Fruit fly (Drosophila melanogaster) whole organism, embryonic: Measurements from ENCODE around the gene nAChRalpha7.

Experiments
- Bgb ChIP-seq: fragments of 200-800 bp; sonication (Bioruptor generic); IDR thresholded peaks from 2 replicates; pipeline ENCODE4 v1.3.6; 2022; ENCODE audit warnings: missing biosample characterization, missing genetic modification characterization; ENCODE audit not compliant: partially characterized antibody
- CG12071 ChIP-seq: fragments of 200-800 bp; sonication (Bioruptor generic); optimal IDR thresholded peaks from 3 replicates; lab custom pipeline; 2018; ENCODE audit warnings: missing biosample characterization, mild to moderate bottlenecking, missing genetic modification characterization
- CG12219 ChIP-seq: fragments of 200-800 bp; sonication (Bioruptor generic); optimal IDR thresholded peaks from 3 replicates; lab custom pipeline; 2018; ENCODE audit warnings: missing biosample characterization, mild to moderate bottlenecking, missing genetic modification characterization
- CG13775 ChIP-seq: fragments of 200-800 bp; sonication (Bioruptor generic); optimal IDR thresholded peaks from 3 replicates; lab custom pipeline; 2017; ENCODE audit warnings: missing biosample characterization, mild to moderate bottlenecking, missing genetic modification characterization
- CG14050 ChIP-seq: fragments of 200-800 bp; sonication (Bioruptor generic); IDR thresholded peaks from 3 replicates; pipeline ENCODE4 v1.3.6; 2022; ENCODE audit warnings: missing biosample characterization, missing genetic modification characterization
- CG14710 ChIP-seq: fragments of 200-800 bp; sonication (Bioruptor generic); optimal IDR thresholded peaks from 3 replicates; lab custom pipeline; 2019; ENCODE audit warnings: missing biosample characterization, mild to moderate bottlenecking, missing genetic modification characterization, moderate library complexity
- CG15269 ChIP-seq: fragments of 200-800 bp; sonication (Bioruptor generic); optimal IDR thresholded peaks from 2 replicates; lab custom pipeline; 2018; ENCODE audit warnings: missing biosample characterization, mild to moderate bottlenecking, missing genetic modification characterization, moderate library complexity
- CG1603 ChIP-seq: fragments of 200-800 bp; sonication (Bioruptor generic); optimal IDR thresholded peaks from 2 replicates; lab custom pipeline; 2019; ENCODE audit warnings: missing biosample characterization, mild to moderate bottlenecking, missing genetic modification characterization, moderate library complexity
- CG2120 ChIP-seq: fragments of 200-800 bp; sonication (Bioruptor generic); optimal IDR thresholded peaks from 3 replicates; lab custom pipeline; 2016; ENCODE audit warnings: missing biosample characterization, missing genetic modification characterization
- CG33213 ChIP-seq: fragments of 200-800 bp; sonication (Bioruptor generic); optimal IDR thresholded peaks from 3 replicates; lab custom pipeline; 2016; ENCODE audit warnings: missing biosample characterization, missing genetic modification characterization
- CG4360 ChIP-seq: fragments of 200-800 bp; sonication (Bioruptor generic); IDR thresholded peaks from 2 replicates; pipeline ENCODE4 v1.3.6; 2022; ENCODE audit warnings: missing biosample characterization, missing genetic modification characterization
- CG6765 ChIP-seq: fragments of 200-800 bp; sonication (Bioruptor generic); optimal IDR thresholded peaks from 3 replicates; lab custom pipeline; 2017; ENCODE audit warnings: missing biosample characterization, mild to moderate bottlenecking, missing genetic modification characterization
- CG7745 ChIP-seq: fragments of 200-800 bp; sonication (Bioruptor generic); optimal IDR thresholded peaks from 2 replicates; lab custom pipeline; 2018; ENCODE audit warnings: missing biosample characterization, mild to moderate bottlenecking, missing genetic modification characterization, moderate library complexity
- CHES-1-like ChIP-seq: fragments of 200-800 bp; sonication (Bioruptor generic); optimal IDR thresholded peaks from 2 replicates; lab custom pipeline; 2016; ENCODE audit warnings: missing biosample characterization, missing genetic modification characterization
- Dip3 ChIP-seq: fragments of 200-800 bp; sonication (Bioruptor generic); optimal IDR thresholded peaks from 3 replicates; lab custom pipeline; 2016; ENCODE audit warnings: missing biosample characterization, missing genetic modification characterization
- Dp ChIP-seq: fragments of 200-800 bp; sonication (Bioruptor generic); optimal IDR thresholded peaks from 2 replicates; lab custom pipeline; 2018; ENCODE audit warnings: missing biosample characterization, mild to moderate bottlenecking, missing genetic modification characterization, moderate library complexity
- H15 ChIP-seq: fragments of 200-800 bp; sonication (Bioruptor generic); IDR thresholded peaks from 3 replicates; pipeline ENCODE4 v1.3.6; 2022; ENCODE audit warnings: missing biosample characterization, missing genetic modification characterization
- Sin3A ChIP-seq: fragments of >200 bp; optimal IDR thresholded peaks from 2 replicates; lab custom pipeline; 2018
- Six4 ChIP-seq: fragments of 200-800 bp; sonication (Bioruptor generic); optimal IDR thresholded peaks from 2 replicates; lab custom pipeline; 2016; ENCODE audit warnings: missing biosample characterization, missing genetic modification characterization
- Spps ChIP-seq: fragments of 200-800 bp; sonication (Bioruptor generic); optimal IDR thresholded peaks from 2 replicates; lab custom pipeline; 2018; ENCODE audit warnings: missing biosample characterization, mild to moderate bottlenecking, missing genetic modification characterization
- Sry-β ChIP-seq: fragments of 200-800 bp; sonication (Bioruptor generic); optimal IDR thresholded peaks from 2 replicates; lab custom pipeline; 2018; ENCODE audit warnings: missing biosample characterization, mild to moderate bottlenecking, missing genetic modification characterization, moderate library complexity
- Trl ChIP-seq, 3 experiments: fragments of >200 bp in 2 of 3; fragments of 200-800 bp in 1 of 3; sonication (Bioruptor generic) in 1 of 3; optimal IDR thresholded peaks; 2 replicates in 1 of 3; 3 replicates in 2 of 3; lab custom pipeline; 2016 to 2017; ENCODE audit warnings: missing biosample characterization in 1 of 3, missing genetic modification characterization in 1 of 3
- ab ChIP-seq: fragments of 200-800 bp; sonication (Bioruptor generic); optimal IDR thresholded peaks from 2 replicates; lab custom pipeline; 2016; ENCODE audit warnings: missing biosample characterization, missing genetic modification characterization
- abd-A ChIP-seq: fragments of 200-800 bp; sonication (Bioruptor generic); optimal IDR thresholded peaks from 3 replicates; lab custom pipeline; 2019; ENCODE audit warnings: missing biosample characterization, mild to moderate bottlenecking, missing genetic modification characterization, moderate library complexity
- ac ChIP-seq: fragments of 200-800 bp; sonication (Bioruptor generic); optimal IDR thresholded peaks from 3 replicates; lab custom pipeline; 2017; ENCODE audit warnings: missing biosample characterization, mild to moderate bottlenecking, missing genetic modification characterization
- az2 ChIP-seq: fragments of 200-800 bp; sonication (Bioruptor generic); optimal IDR thresholded peaks from 3 replicates; lab custom pipeline; 2016; ENCODE audit warnings: missing biosample characterization, missing genetic modification characterization
- cas ChIP-seq: fragments of 200-800 bp; sonication (Bioruptor generic); IDR thresholded peaks from 2 replicates; pipeline ENCODE4 v1.3.6; 2022; ENCODE audit warnings: missing biosample characterization, missing genetic modification characterization
- cg ChIP-seq: fragments of 200-800 bp; sonication (Bioruptor generic); optimal IDR thresholded peaks from 3 replicates; lab custom pipeline; 2019; ENCODE audit warnings: missing biosample characterization, mild to moderate bottlenecking, missing genetic modification characterization, moderate library complexity
- chm ChIP-seq: fragments of 200-800 bp; sonication (Bioruptor generic); IDR thresholded peaks from 2 replicates; pipeline ENCODE4 v1.3.6; 2022; ENCODE audit warnings: missing biosample characterization, missing genetic modification characterization
- crp ChIP-seq, 2 experiments: fragments of 200-800 bp; sonication (Bioruptor generic); optimal IDR thresholded peaks; 2 replicates in 1 of 2; 3 replicates in 1 of 2; lab custom pipeline; 2017; ENCODE audit warnings: missing biosample characterization in 2 of 2, missing genetic modification characterization in 2 of 2, mild to moderate bottlenecking in 1 of 2, moderate library complexity in 1 of 2
- fd64A ChIP-seq: fragments of 200-800 bp; sonication (Bioruptor generic); optimal IDR thresholded peaks from 3 replicates; lab custom pipeline; 2018; ENCODE audit warnings: missing biosample characterization, mild to moderate bottlenecking, missing genetic modification characterization
- gsb ChIP-seq: fragments of 200-800 bp; sonication (Bioruptor generic); IDR thresholded peaks from 2 replicates; pipeline ENCODE4 v1.3.6; 2022; ENCODE audit warnings: missing biosample characterization, missing genetic modification characterization
- knrl ChIP-seq: fragments of 200-800 bp; sonication (Bioruptor generic); IDR thresholded peaks from 3 replicates; pipeline ENCODE4 v1.3.6; 2022; ENCODE audit warnings: missing biosample characterization, missing genetic modification characterization; ENCODE audit not compliant: partially characterized antibody
- pnt ChIP-seq: fragments of 200-800 bp; sonication (Bioruptor generic); optimal IDR thresholded peaks from 3 replicates; lab custom pipeline; 2016; ENCODE audit warnings: missing biosample characterization, missing genetic modification characterization
- pros ChIP-seq: fragments of 200-800 bp; sonication (Bioruptor generic); optimal IDR thresholded peaks from 3 replicates; lab custom pipeline; 2019; ENCODE audit warnings: missing biosample characterization, mild to moderate bottlenecking, missing genetic modification characterization, moderate library complexity
- repo ChIP-seq: fragments of 200-800 bp; sonication (Bioruptor generic); optimal IDR thresholded peaks from 2 replicates; lab custom pipeline; 2016; ENCODE audit warnings: missing biosample characterization, missing genetic modification characterization
- rib ChIP-seq: fragments of 200-800 bp; sonication (Bioruptor generic); IDR thresholded peaks from 2 replicates; pipeline ENCODE4 v1.3.6; 2022; ENCODE audit warnings: missing biosample characterization, missing genetic modification characterization
- sc ChIP-seq, 3 experiments: fragments of >200 bp in 2 of 3; fragments of 200-800 bp in 1 of 3; sonication (Bioruptor generic) in 1 of 3; optimal IDR thresholded peaks; 2 replicates in 2 of 3; 3 replicates in 1 of 3; lab custom pipeline; 2017; ENCODE audit warnings: mild to moderate bottlenecking in 1 of 3, missing biosample characterization in 1 of 3, missing genetic modification characterization in 1 of 3, missing genetic modification reagents in 1 of 3
- sim ChIP-seq: fragments of 200-800 bp; sonication (Bioruptor generic); IDR thresholded peaks from 2 replicates; pipeline ENCODE4 v1.3.6; 2022; ENCODE audit warnings: missing biosample characterization, missing genetic modification characterization
- stc ChIP-seq: fragments of 200-800 bp; sonication (Bioruptor generic); IDR thresholded peaks from 2 replicates; pipeline ENCODE4 v1.3.6; 2022; ENCODE audit warnings: missing biosample characterization, missing genetic modification characterization
- sug ChIP-seq: fragments of 200-800 bp; optimal IDR thresholded peaks from 2 replicates; lab custom pipeline; 2019; ENCODE audit warnings: missing biosample characterization, mild to moderate bottlenecking, missing genetic modification characterization, moderate library complexity
- yki ChIP-seq: fragments of >200 bp; optimal IDR thresholded peaks from 3 replicates; lab custom pipeline; 2018
- z ChIP-seq: fragments of 200-800 bp; sonication (Bioruptor generic); IDR thresholded peaks from 3 replicates; pipeline ENCODE4 v1.3.6; 2022; ENCODE audit warnings: missing biosample characterization, missing genetic modification characterization

The nAChRalpha7 gene

DNA sequence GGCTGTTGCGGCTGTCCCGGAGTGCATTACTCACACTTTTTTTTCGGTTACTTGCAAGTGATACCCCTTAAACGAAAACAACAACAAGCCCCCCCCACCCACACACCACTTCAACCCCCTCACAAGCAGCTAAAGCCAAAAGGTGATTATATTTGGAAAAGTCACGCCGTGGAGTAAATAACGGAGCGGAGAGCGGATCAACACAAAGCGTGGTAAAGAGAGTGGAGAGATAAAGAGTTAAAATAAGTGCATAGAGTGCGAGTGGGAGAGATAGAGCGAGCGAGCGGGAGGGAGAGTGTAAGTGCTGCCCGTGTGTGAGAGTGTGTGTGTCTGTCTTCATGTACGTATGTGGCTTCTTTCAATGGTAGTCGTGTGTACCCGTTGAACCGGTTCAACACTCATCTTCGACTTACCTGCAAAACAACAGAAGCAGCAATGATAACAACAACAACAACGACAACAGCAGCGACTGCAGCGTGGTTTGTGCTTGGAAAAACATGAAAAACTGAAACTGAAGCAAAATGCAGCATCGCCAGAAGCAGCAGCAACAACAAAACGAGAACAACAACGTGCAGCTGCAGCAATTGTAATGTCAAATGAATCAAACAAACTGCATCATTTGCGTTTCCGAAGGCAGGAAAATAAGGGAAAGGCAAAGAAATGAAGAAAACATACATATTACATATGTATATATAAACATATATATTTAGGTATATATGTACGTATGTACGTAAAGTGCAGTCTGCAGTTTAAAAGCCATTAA is 5.4 kb upstream of the nAChRalpha7 start (continued):
- TF ChIP-seq sim (no peak), Spps (tag; lab: Kevin White, UChicago) (no peak), z (peak; percentile 5; the same call in 1 of the 3 replicates), fd64A (GFP tag; lab: Kevin White, UChicago) (no peak), CG7745 (tag; lab: Kevin White, UChicago) (peak; percentile 15), CG14710 (tag; lab: Kevin White, UChicago) (no peak), gsb (no peak), CG13775 (GFP tag; lab: Kevin White, UChicago) (no peak), H15 (GFP tag; lab: Robert Waterston, UW) (no peak), Six4 (GFP tag; lab: Kevin White, UChicago) (no peak), Bgb (GFP tag; lab: Robert Waterston, UW) (no peak), ac (GFP tag; lab: Kevin White, UChicago) (no peak), Trl (optimal IDR thresholded peaks at IDR 0.05; lab: Kevin White, UChicago) (peak; percentile 66 to 83), Trl (GFP tag; optimal IDR thresholded peaks at IDR 0.05; lab: Kevin White, UChicago) (no peak), yki (lab: Kevin White, UChicago) (peak; percentile 12), CG2120 (GFP tag; lab: Kevin White, UChicago) (no peak), ab (GFP tag; lab: Kevin White, UChicago) (no peak), CG33213 (GFP tag; lab: Kevin White, UChicago) (no peak), CG1603 (no peak), chm (GFP tag; lab: Robert Waterston, UW) (0 out of 2 replicates have a peak, but pooled peaks have one; percentile 8), CG12219 (no peak), CG4360 (GFP tag; lab: Robert Waterston, UW) (peak; percentile 86), knrl (GFP tag; lab: Robert Waterston, UW) (no peak), pros (GFP tag; lab: Kevin White, UChicago) (peak; percentile 95), CG6765 (GFP tag; lab: Kevin White, UChicago) (no peak), stc (GFP tag; lab: Robert Waterston, UW) (no peak), CG14050 (no peak), sc (optimal IDR thresholded peaks at IDR 0.05; lab: Kevin White, UChicago) (no peak), sc (GFP tag; optimal IDR thresholded peaks at IDR 0.05; lab: Kevin White, UChicago) (no peak), cas (no peak), cg (peak; percentile 87), Dip3 (GFP tag; lab: Kevin White, UChicago) (no peak), CG12071 (no peak), repo (no peak), pnt (GFP tag; lab: Kevin White, UChicago) (no peak), Dp (no peak), Sin3A (no peak), sug (tag; lab: Kevin White, UChicago) (no peak), abd-A (tag; lab: Kevin White, UChicago) (no peak), CG15269 (tag; lab: Kevin White, UChicago) (no peak), rib (GFP tag; lab: Robert Waterston, UW) (0 out of 2 replicates have a peak, but pooled peaks have one; percentile 17), Sry-β (GFP tag; lab: Kevin White, UChicago) (no peak), az2 (no peak), CHES-1-like (no peak), crp (GFP tag; optimal IDR thresholded peaks at IDR 0.05; lab: Kevin White, UChicago) (no peak)
